Worm (Caenorhabditis elegans) whole organism, L1 larva: ENCODE results near the gene pxf-1.

ENCODE experiments used
- C04F5.9 ChIP-seq: sonication (generic microtip); optimal IDR thresholded peaks from 2 replicates; lab custom pipeline; 2016; ENCODE audit warnings: missing genetic modification characterization, missing compliant biosample characterization
- C16A3.4 ChIP-seq: fragments of 150-350 bp; optimal IDR thresholded peaks from 2 replicates; lab custom pipeline; 2014; ENCODE audit warnings: missing biosample characterization, missing genetic modification characterization
- C34B4.2 ChIP-seq: sonication (generic microtip); optimal IDR thresholded peaks from 2 replicates; lab custom pipeline; 2017; ENCODE audit warnings: mild to moderate bottlenecking, missing genetic modification characterization, missing compliant biosample characterization
- Y116A8C.19 ChIP-seq: sonication (generic microtip); optimal IDR thresholded peaks from 2 replicates; lab custom pipeline; 2016; ENCODE audit warnings: missing compliant biosample characterization, missing genetic modification characterization, borderline replicate concordance
- aly-2 ChIP-seq: fragments of 150-350 bp; optimal IDR thresholded peaks from 2 replicates; lab custom pipeline; 2014; ENCODE audit warnings: missing biosample characterization, missing genetic modification characterization
- blmp-1 ChIP-seq: fragments of 150-350 bp; optimal IDR thresholded peaks from 2 replicates; lab custom pipeline; 2014; ENCODE audit warnings: missing biosample characterization, missing genetic modification characterization
- ceh-63 ChIP-seq: fragments of 200-800 bp; sonication (Bioruptor generic); optimal IDR thresholded peaks from 2 replicates; lab custom pipeline; 2018; ENCODE audit warnings: mild to moderate bottlenecking, missing genetic modification characterization, missing compliant biosample characterization
- ceh-8 ChIP-seq: fragments of 200-800 bp; sonication (Bioruptor generic); optimal IDR thresholded peaks from 2 replicates; lab custom pipeline; 2018; ENCODE audit warnings: mild to moderate bottlenecking, missing genetic modification characterization, moderate library complexity, missing compliant biosample characterization
- ceh-82 ChIP-seq, 3 experiments: fragments of 150-350 bp in 1 of 3; sonication (generic microtip) in 2 of 3; optimal IDR thresholded peaks; 2 replicates each; lab custom pipeline; 2014 to 2017; ENCODE audit warnings: missing biosample characterization in 3 of 3, missing genetic modification characterization in 3 of 3
- ceh-88 ChIP-seq: fragments of 200-800 bp; sonication (Bioruptor generic); IDR thresholded peaks from 2 replicates; pipeline ENCODE4 v1.3.6; 2022; ENCODE audit warnings: missing genetic modification characterization, missing compliant biosample characterization
- ceh-90 ChIP-seq: sonication (generic microtip); optimal IDR thresholded peaks from 2 replicates; lab custom pipeline; 2016; ENCODE audit warnings: missing genetic modification characterization, missing compliant biosample characterization
- ces-1 ChIP-seq: fragments of 150-350 bp; optimal IDR thresholded peaks from 2 replicates; lab custom pipeline; 2014; ENCODE audit warnings: missing biosample characterization, missing genetic modification reagents, missing genetic modification characterization
- dpl-1 ChIP-seq, 3 experiments: fragments of 150-350 bp in 2 of 3; sonication (generic microtip) in 1 of 3; optimal IDR thresholded peaks; 2 replicates each; lab custom pipeline; 2014 to 2017; ENCODE audit warnings: missing biosample characterization in 3 of 3, missing genetic modification characterization in 3 of 3, missing genetic modification reagents in 3 of 3
- dsc-1 ChIP-seq: sonication (generic microtip); optimal IDR thresholded peaks from 2 replicates; lab custom pipeline; 2016; ENCODE audit warnings: mild to moderate bottlenecking, missing genetic modification characterization, missing compliant biosample characterization
- efl-1 ChIP-seq, 4 experiments: fragments of 150-350 bp; optimal IDR thresholded peaks in 3 of 4; peaks in 1 of 4; 1 replicate in 1 of 4; 2 replicates in 3 of 4; lab custom pipeline; 2014; ENCODE audit warnings: missing biosample characterization in 2 of 4, missing genetic modification characterization in 2 of 4, missing genetic modification reagents in 2 of 4
- efl-3 ChIP-seq: fragments of 200-800 bp; sonication (Bioruptor generic); optimal IDR thresholded peaks from 2 replicates; lab custom pipeline; 2018; ENCODE audit warnings: mild to moderate bottlenecking, missing genetic modification characterization, missing compliant biosample characterization
- egl-27 ChIP-seq, 2 experiments: fragments of 150-350 bp in 1 of 2; sonication (generic microtip); optimal IDR thresholded peaks; 3 replicates each; lab custom pipeline; 2017 to 2018; ENCODE audit warnings: missing biosample characterization in 2 of 2, missing genetic modification characterization in 2 of 2, missing genetic modification reagents in 2 of 2
- elt-2 ChIP-seq: sonication (generic microtip); optimal IDR thresholded peaks from 2 replicates; lab custom pipeline; 2016; ENCODE audit warnings: missing genetic modification characterization, mild to moderate bottlenecking, inconsistent platforms, missing compliant biosample characterization, missing genetic modification reagents
- fkh-4 ChIP-seq: sonication (generic microtip); optimal IDR thresholded peaks from 2 replicates; lab custom pipeline; 2016; ENCODE audit warnings: missing compliant biosample characterization, missing genetic modification characterization, borderline replicate concordance
- fkh-8 ChIP-seq: sonication (generic microtip); optimal IDR thresholded peaks from 2 replicates; lab custom pipeline; 2016; ENCODE audit warnings: mild to moderate bottlenecking, missing genetic modification characterization, missing compliant biosample characterization
- fos-1 ChIP-seq: fragments of 150-350 bp; optimal IDR thresholded peaks from 2 replicates; lab custom pipeline; 2014; ENCODE audit warnings: missing biosample characterization, missing genetic modification characterization
- grh-1 ChIP-seq: fragments of 200-800 bp; sonication (Bioruptor generic); IDR thresholded peaks from 2 replicates; pipeline ENCODE4 v1.3.6; 2022; ENCODE audit warnings: missing genetic modification reagents, missing genetic modification characterization, missing compliant biosample characterization
- hpl-2 ChIP-seq: fragments of 150-350 bp; optimal IDR thresholded peaks from 2 replicates; lab custom pipeline; 2014; ENCODE audit warnings: missing biosample characterization, missing genetic modification reagents, missing genetic modification characterization
- isw-1 ChIP-seq: fragments of 200-800 bp; sonication (Bioruptor generic); IDR thresholded peaks from 2 replicates; pipeline ENCODE4 v1.3.6; 2022; ENCODE audit warnings: missing genetic modification characterization, missing compliant biosample characterization
- lin-35 ChIP-seq, 2 experiments: fragments of 150-350 bp; optimal IDR thresholded peaks; 2 replicates each; lab custom pipeline; 2014; ENCODE audit warnings: missing biosample characterization in 2 of 2, missing genetic modification characterization in 2 of 2, missing genetic modification reagents in 2 of 2
- lin-39 ChIP-seq: fragments of 150-350 bp; optimal IDR thresholded peaks from 2 replicates; lab custom pipeline; 2014; ENCODE audit warnings: missing biosample characterization, missing genetic modification reagents, missing genetic modification characterization
- lsy-2 ChIP-seq, 2 experiments: fragments of 150-350 bp; optimal IDR thresholded peaks; 2 replicates each; lab custom pipeline; 2014; ENCODE audit warnings: missing biosample characterization in 2 of 2, missing genetic modification characterization in 2 of 2
- mab-9 ChIP-seq: fragments of 200-800 bp; sonication (Bioruptor generic); IDR thresholded peaks from 2 replicates; pipeline ENCODE4 v1.3.6; 2022; ENCODE audit warnings: missing genetic modification reagents, missing genetic modification characterization, missing compliant biosample characterization
- mdl-1 ChIP-seq, 2 experiments: fragments of 150-350 bp; optimal IDR thresholded peaks; 2 replicates each; lab custom pipeline; 2014 to 2017; ENCODE audit warnings: missing biosample characterization in 2 of 2, missing genetic modification characterization in 2 of 2, inconsistent platforms in 1 of 2
- mef-2 ChIP-seq: fragments of 150-350 bp; optimal IDR thresholded peaks from 2 replicates; lab custom pipeline; 2014; ENCODE audit warnings: missing biosample characterization, missing genetic modification characterization
- mep-1 ChIP-seq: fragments of 150-350 bp; optimal IDR thresholded peaks from 2 replicates; lab custom pipeline; 2014; ENCODE audit warnings: missing biosample characterization, missing genetic modification characterization
- nhr-12 ChIP-seq: sonication (generic microtip); optimal IDR thresholded peaks from 2 replicates; lab custom pipeline; 2017; ENCODE audit warnings: missing biosample characterization, missing genetic modification characterization
- nhr-19 ChIP-seq: fragments of 200-800 bp; sonication (Bioruptor generic); conservative IDR thresholded peaks from 2 replicates; pipeline ENCODE4 v1.3.6; 2022; ENCODE audit warnings: missing genetic modification characterization, missing compliant biosample characterization
- nhr-20 ChIP-seq: sonication (generic microtip); optimal IDR thresholded peaks from 2 replicates; lab custom pipeline; 2016; ENCODE audit warnings: mild to moderate bottlenecking, missing genetic modification characterization, missing compliant biosample characterization
- nhr-28 ChIP-seq: fragments of 150-350 bp; optimal IDR thresholded peaks from 2 replicates; lab custom pipeline; 2014; ENCODE audit warnings: missing biosample characterization, missing genetic modification characterization
- nhr-76 ChIP-seq: sonication (generic microtip); optimal IDR thresholded peaks from 2 replicates; lab custom pipeline; 2017; ENCODE audit warnings: missing biosample characterization, missing genetic modification characterization
- nhr-77 ChIP-seq: fragments of 150-350 bp; optimal IDR thresholded peaks from 2 replicates; lab custom pipeline; 2014; ENCODE audit warnings: missing biosample characterization, missing genetic modification characterization
- nhr-84 ChIP-seq: sonication (generic microtip); optimal IDR thresholded peaks from 2 replicates; lab custom pipeline; 2017; ENCODE audit warnings: missing biosample characterization, missing genetic modification characterization
- nhr-85 ChIP-seq: sonication (generic microtip); peaks from one replicate; lab custom pipeline; 2016; ENCODE audit warnings: missing genetic modification characterization, inconsistent platforms, missing compliant biosample characterization
- pag-3 ChIP-seq: sonication (generic microtip); optimal IDR thresholded peaks from 2 replicates; lab custom pipeline; 2017; ENCODE audit warnings: missing genetic modification characterization, mild to moderate bottlenecking, missing compliant biosample characterization, antibody characterized with exemption, borderline replicate concordance; ENCODE audit not compliant: insufficient read depth
- pax-3 ChIP-seq: fragments of 200-800 bp; sonication (Bioruptor generic); optimal IDR thresholded peaks from 2 replicates; lab custom pipeline; 2018; ENCODE audit warnings: mild to moderate bottlenecking, missing genetic modification characterization, moderate library complexity, missing compliant biosample characterization
- rnt-1 ChIP-seq: sonication (generic microtip); optimal IDR thresholded peaks from 2 replicates; lab custom pipeline; 2016; ENCODE audit warnings: mild to moderate bottlenecking, missing genetic modification characterization, moderate library complexity, missing compliant biosample characterization
- snpc-4 ChIP-seq: fragments of 150-350 bp; optimal IDR thresholded peaks from 2 replicates; lab custom pipeline; 2014; ENCODE audit warnings: missing biosample characterization, missing genetic modification characterization
- snu-23 ChIP-seq: sonication (generic microtip); optimal IDR thresholded peaks from 2 replicates; lab custom pipeline; 2016; ENCODE audit warnings: missing genetic modification characterization, missing compliant biosample characterization
- sox-4 ChIP-seq: sonication (generic microtip); optimal IDR thresholded peaks from 2 replicates; lab custom pipeline; 2016; ENCODE audit warnings: missing genetic modification characterization, missing compliant biosample characterization
- sptf-1 ChIP-seq: fragments of 150-350 bp; optimal IDR thresholded peaks from 2 replicates; lab custom pipeline; 2014; ENCODE audit warnings: missing biosample characterization, missing genetic modification characterization
- sup-37 ChIP-seq: fragments of 200-800 bp; sonication (Bioruptor generic); optimal IDR thresholded peaks from 2 replicates; lab custom pipeline; 2018; ENCODE audit warnings: mild to moderate bottlenecking, missing genetic modification characterization, missing compliant biosample characterization
- swsn-7 ChIP-seq: sonication (generic microtip); optimal IDR thresholded peaks from 2 replicates; lab custom pipeline; 2016; ENCODE audit warnings: missing genetic modification characterization, missing compliant biosample characterization
- tbx-2 ChIP-seq: sonication (generic microtip); optimal IDR thresholded peaks from 2 replicates; lab custom pipeline; 2016; ENCODE audit warnings: missing genetic modification characterization, missing compliant biosample characterization
- unc-130 ChIP-seq: fragments of 150-350 bp; optimal IDR thresholded peaks from 2 replicates; lab custom pipeline; 2017; ENCODE audit warnings: missing biosample characterization, missing genetic modification characterization, inconsistent platforms
- unc-62 ChIP-seq: fragments of 150-350 bp; optimal IDR thresholded peaks from 2 replicates; lab custom pipeline; 2014; ENCODE audit warnings: missing biosample characterization, missing genetic modification reagents, missing genetic modification characterization
- xbp-1 ChIP-seq: sonication (generic microtip); optimal IDR thresholded peaks from 2 replicates; lab custom pipeline; 2016; ENCODE audit warnings: missing genetic modification characterization, missing compliant biosample characterization
- zag-1 ChIP-seq: fragments of 150-350 bp; optimal IDR thresholded peaks from 2 replicates; lab custom pipeline; 2014; ENCODE audit warnings: missing biosample characterization, missing genetic modification characterization

pxf-1 gene

ce11 chrIV:10176252-10176730 is 2.1 kb upstream of the pxf-1 start, which contains the start of gene rack-1:
TSS of gene rack-1 (plus strand) at chrIV:10176680.
- TF ChIP-seq sptf-1 (tag; lab: Kevin White, UChicago) (no peak), C04F5.9 (tag; lab: Kevin White, UChicago) (no peak), pax-3 (tag; lab: Kevin White, UChicago) (no peak), nhr-76 (tag; lab: Kevin White, UChicago) (no peak), lin-35 (GFP tag; optimal IDR thresholded peaks at IDR 0.05; lab: Kevin White, UChicago) (peak; percentile 66 to 70), snu-23 (GFP tag; lab: Kevin White, UChicago) (peak; percentile 68), swsn-7 (tag; lab: Kevin White, UChicago) (peak; percentile 50), sox-4 (no peak), tbx-2 (peak; percentile 47), efl-3 (no peak), fkh-4 (tag; lab: Kevin White, UChicago) (no peak), xbp-1 (tag; lab: Kevin White, UChicago) (peak; percentile 59), nhr-84 (tag; lab: Kevin White, UChicago) (no peak), nhr-28 (no peak), fkh-8 (tag; lab: Kevin White, UChicago) (peak; percentile 58), mep-1 (tag; lab: Kevin White, UChicago) (peak; percentile 64), zag-1 (no peak), snpc-4 (tag; lab: Kevin White, UChicago) (peak; percentile 15), nhr-85 (peak; percentile 76), ceh-90 (tag; lab: Kevin White, UChicago) (no peak), grh-1 (no peak), dsc-1 (tag; lab: Kevin White, UChicago) (peak; percentile 35), ceh-63 (GFP tag; lab: Kevin White, UChicago) (no peak), ces-1 (no peak), ceh-8 (GFP tag; lab: Kevin White, UChicago) (no peak), aly-2 (no peak), C16A3.4 (peak; percentile 60), unc-62 (GFP tag; lab: Kevin White, UChicago) (no peak), lsy-2 (tag; optimal IDR thresholded peaks at IDR 0.05; lab: Kevin White, UChicago) (peak; percentile 67 to 84), elt-2 (tag; lab: Kevin White, UChicago) (peak; percentile 19), lin-39 (tag; lab: Kevin White, UChicago) (no peak), mdl-1 (tag; optimal IDR thresholded peaks at IDR 0.05; lab: Kevin White, UChicago) (peak in 1 of 2 experiments; percentile 38), nhr-12 (tag; lab: Kevin White, UChicago) (no peak), isw-1 (GFP tag; lab: Robert Waterston, UW) (peak; percentile 7; the same call in 1 of the 2 replicates), mef-2 (no peak), Y116A8C.19 (tag; lab: Kevin White, UChicago) (no peak), blmp-1 (tag; lab: Kevin White, UChicago) (peak; percentile 47), mab-9 (GFP tag; lab: Robert Waterston, UW) (no peak), nhr-20 (peak; percentile 65), nhr-19 (GFP tag; lab: Robert Waterston, UW) (peak; percentile 29; the same call in 1 of the 2 replicates), ceh-88 (GFP tag; lab: Robert Waterston, UW) (no peak), dpl-1 (GFP tag; optimal IDR thresholded peaks at IDR 0.05; lab: Kevin White, UChicago) (peak; percentile 48 to 71 (median 52)), hpl-2 (GFP tag; lab: Kevin White, UChicago) (no peak), rnt-1 (tag; lab: Kevin White, UChicago) (peak; percentile 46), efl-1 (optimal IDR thresholded peaks at IDR 0.05; lab: Kevin White, UChicago) (peak; percentile 68 to 72), efl-1 (GFP tag; optimal IDR thresholded peaks at IDR 0.05 in 1 of 2; lab: Kevin White, UChicago) (peak; percentile 65 to 93), C34B4.2 (tag; lab: Kevin White, UChicago) (no peak), fos-1 (no peak), nhr-77 (peak; percentile 21), pag-3 (no peak), sup-37 (no peak), unc-130 (tag; lab: Kevin White, UChicago) (peak; percentile 58), egl-27 (tag; optimal IDR thresholded peaks at IDR 0.05; lab: Kevin White, UChicago) (no peak), ceh-82 (tag; optimal IDR thresholded peaks at IDR 0.05; lab: Kevin White, UChicago) (peak in 2 of 3 experiments; percentile 32 to 75)
